Worm (Caenorhabditis elegans) whole organism, early embryonic: ENCODE results near the gene T01C4.8.

Source experiments
- ama-1 ChIP-seq: fragments of 150-350 bp; optimal IDR thresholded peaks from 2 replicates; lab custom pipeline; 2014
- ets-7 ChIP-seq: sonication (generic microtip); optimal IDR thresholded peaks from 2 replicates; lab custom pipeline; 2016; ENCODE audit warnings: missing genotype, missing genetic modification characterization, missing compliant biosample characterization
- hnd-1 ChIP-seq: sonication (generic microtip); optimal IDR thresholded peaks from 2 replicates; lab custom pipeline; 2016; ENCODE audit warnings: missing genetic modification characterization, missing compliant biosample characterization
- scrt-1 ChIP-seq: fragments of 200-800 bp; sonication (Bioruptor generic); IDR thresholded peaks from 2 replicates; pipeline ENCODE4 v1.3.6; 2022; ENCODE audit warnings: missing genetic modification characterization, missing compliant biosample characterization
- sea-1 ChIP-seq: fragments of 200-800 bp; sonication (Bioruptor generic); conservative IDR thresholded peaks from 2 replicates; pipeline ENCODE4 v1.3.6; 2022; ENCODE audit warnings: missing genetic modification characterization, missing compliant biosample characterization
- tbx-37 ChIP-seq: fragments of 200-800 bp; sonication (Bioruptor generic); conservative IDR thresholded peaks from 2 replicates; pipeline ENCODE4 v1.3.6; 2022; ENCODE audit warnings: missing genetic modification reagents, missing genetic modification characterization, missing compliant biosample characterization

DNA sequence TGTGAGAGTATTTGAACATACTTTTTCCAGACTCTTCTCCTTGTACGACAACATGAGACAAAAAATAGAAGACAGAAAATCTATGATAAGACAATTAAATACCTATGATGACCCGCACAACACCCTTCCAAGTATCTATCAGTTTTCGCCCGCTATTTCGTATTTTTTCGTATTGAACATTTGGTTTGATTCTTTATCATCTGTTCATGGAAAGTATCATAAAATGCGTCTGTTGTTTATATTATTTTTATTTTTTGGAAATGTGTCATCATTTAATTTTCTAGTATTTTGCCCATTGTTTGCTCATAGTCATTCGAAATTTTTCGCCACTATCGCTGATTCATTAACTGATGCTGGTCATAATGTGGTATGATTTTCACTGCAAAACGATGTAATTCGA, 27.7 kb upstream of the T01C4.8 start, which contains the start of gene ugt-39:
- TF ChIP-seq ama-1 (lab: Kevin White, UChicago) (no peak), sea-1 (GFP tag; lab: Robert Waterston, UW) (no peak), scrt-1 (GFP tag; lab: Robert Waterston, UW) (no peak), hnd-1 (no peak), ets-7 (tag; lab: Kevin White, UChicago) (no peak), tbx-37 (GFP tag; lab: Robert Waterston, UW) (no peak)
